Worm (Caenorhabditis elegans) whole organism, early embryonic: ENCODE data around the gene C45B2.3.
A peak's percentile ranks its signal among the peaks of the same experiment; 100 is the strongest.

Experiments used
- B0310.2 ChIP-seq: sonication (generic microtip); optimal IDR thresholded peaks from 2 replicates; lab custom pipeline; 2016; ENCODE audit warnings: mild to moderate bottlenecking, missing genetic modification characterization, missing compliant biosample characterization
- F13C5.2 ChIP-seq: sonication (generic microtip); optimal IDR thresholded peaks from 2 replicates; lab custom pipeline; 2017; ENCODE audit warnings: mild to moderate bottlenecking, missing genetic modification characterization, inconsistent platforms, missing compliant biosample characterization
- aly-1 ChIP-seq: sonication (generic microtip); optimal IDR thresholded peaks from 2 replicates; lab custom pipeline; 2016; ENCODE audit warnings: missing genetic modification characterization, missing compliant biosample characterization
- ama-1 ChIP-seq: fragments of 150-350 bp; optimal IDR thresholded peaks from 2 replicates; lab custom pipeline; 2014
- ceh-13 ChIP-seq: fragments of 200-800 bp; sonication (Bioruptor generic); optimal IDR thresholded peaks from 2 replicates; lab custom pipeline; 2018; ENCODE audit warnings: mild to moderate bottlenecking, missing genetic modification characterization, missing compliant biosample characterization
- ceh-36 ChIP-seq: sonication (generic microtip); optimal IDR thresholded peaks from 2 replicates; lab custom pipeline; 2016; ENCODE audit warnings: missing genetic modification characterization, inconsistent platforms, missing compliant biosample characterization
- ets-7 ChIP-seq: sonication (generic microtip); optimal IDR thresholded peaks from 2 replicates; lab custom pipeline; 2016; ENCODE audit warnings: missing genotype, missing genetic modification characterization, missing compliant biosample characterization
- flt-1 ChIP-seq: fragments of 200-800 bp; sonication (Bioruptor generic); IDR thresholded peaks from 2 replicates; pipeline ENCODE4 v1.3.6; 2022; ENCODE audit warnings: missing genetic modification characterization, missing compliant biosample characterization
- hmbx-1 ChIP-seq: sonication (generic microtip); optimal IDR thresholded peaks from 2 replicates; lab custom pipeline; 2016; ENCODE audit warnings: mild to moderate bottlenecking, missing genetic modification characterization, missing compliant biosample characterization
- hmg-4 ChIP-seq: fragments of 200-800 bp; sonication (Bioruptor generic); optimal IDR thresholded peaks from 2 replicates; lab custom pipeline; 2018; ENCODE audit warnings: mild to moderate bottlenecking, missing genetic modification characterization, missing compliant biosample characterization
- hnd-1 ChIP-seq: sonication (generic microtip); optimal IDR thresholded peaks from 2 replicates; lab custom pipeline; 2016; ENCODE audit warnings: missing genetic modification characterization, missing compliant biosample characterization
- pes-1 ChIP-seq: fragments of 200-800 bp; sonication (Bioruptor generic); IDR thresholded peaks from 2 replicates; pipeline ENCODE4 v1.3.6; 2022; ENCODE audit warnings: missing genetic modification reagents, missing genetic modification characterization, missing compliant biosample characterization
- scrt-1 ChIP-seq: fragments of 200-800 bp; sonication (Bioruptor generic); IDR thresholded peaks from 2 replicates; pipeline ENCODE4 v1.3.6; 2022; ENCODE audit warnings: missing genetic modification characterization, missing compliant biosample characterization
- sea-1 ChIP-seq: fragments of 200-800 bp; sonication (Bioruptor generic); conservative IDR thresholded peaks from 2 replicates; pipeline ENCODE4 v1.3.6; 2022; ENCODE audit warnings: missing genetic modification characterization, missing compliant biosample characterization
- tbx-11 ChIP-seq: fragments of 200-800 bp; sonication (Bioruptor generic); IDR thresholded peaks from 2 replicates; pipeline ENCODE4 v1.3.6; 2022; ENCODE audit warnings: missing genetic modification characterization, missing compliant biosample characterization
- tbx-37 ChIP-seq: fragments of 200-800 bp; sonication (Bioruptor generic); conservative IDR thresholded peaks from 2 replicates; pipeline ENCODE4 v1.3.6; 2022; ENCODE audit warnings: missing genetic modification reagents, missing genetic modification characterization, missing compliant biosample characterization
- tra-4 ChIP-seq: sonication (generic microtip); optimal IDR thresholded peaks from 2 replicates; lab custom pipeline; 2017; ENCODE audit warnings: missing genetic modification characterization, missing compliant biosample characterization

The C45B2.3 gene

ce11 chrX:6092533-6092932 is 9.8 kb downstream of the C45B2.3 start:
- TF ChIP-seq aly-1 (tag; lab: Kevin White, UChicago) = no peak
- TF ChIP-seq flt-1 (GFP tag; lab: Robert Waterston, UW) = no peak
- no peak for TF ChIP-seq ama-1 (lab: Kevin White, UChicago)
- TF ChIP-seq hmbx-1 (tag; lab: Kevin White, UChicago) = no peak
- no peak for TF ChIP-seq tra-4
- TF ChIP-seq sea-1 (GFP tag; lab: Robert Waterston, UW) = no peak
- no peak for TF ChIP-seq pes-1 (GFP tag; lab: Robert Waterston, UW)
- TF ChIP-seq tbx-37 (GFP tag; lab: Robert Waterston, UW) = no peak
- TF ChIP-seq ceh-36 (tag; lab: Kevin White, UChicago) = no peak
- TF ChIP-seq hmg-4 (GFP tag; lab: Kevin White, UChicago) = no peak
- TF ChIP-seq F13C5.2 (tag; lab: Kevin White, UChicago) = no peak
- TF ChIP-seq B0310.2 (tag; lab: Kevin White, UChicago) = no peak
- no peak for TF ChIP-seq ets-7 (tag; lab: Kevin White, UChicago)
- TF ChIP-seq hnd-1 (tag; lab: Kevin White, UChicago) = no peak
- no peak for TF ChIP-seq scrt-1 (GFP tag; lab: Robert Waterston, UW)
- no peak for TF ChIP-seq tbx-11 (GFP tag; lab: Robert Waterston, UW)

ce11 chrX:6093046-6093445 is 10.3 kb downstream of the C45B2.3 start, which contains the start of gene C15H9.5:
Gene C15H9.5, plus strand, starts transcription at chrX:6093300.
- TF ChIP-seq ets-7 (tag; lab: Kevin White, UChicago) (no peak), ceh-13 (no peak), flt-1 (GFP tag; lab: Robert Waterston, UW) (no peak), tra-4 (no peak), hnd-1 (tag; lab: Kevin White, UChicago) (no peak), tbx-37 (GFP tag; lab: Robert Waterston, UW) (no peak), scrt-1 (GFP tag; lab: Robert Waterston, UW) (no peak), hmbx-1 (tag; lab: Kevin White, UChicago) (no peak), F13C5.2 (tag; lab: Kevin White, UChicago) (no peak), B0310.2 (tag; lab: Kevin White, UChicago) (no peak), tbx-11 (GFP tag; lab: Robert Waterston, UW) (no peak), aly-1 (tag; lab: Kevin White, UChicago) (no peak), ceh-36 (tag; lab: Kevin White, UChicago) (no peak), hmg-4 (GFP tag; lab: Kevin White, UChicago) (no peak), ama-1 (lab: Kevin White, UChicago) (no peak), sea-1 (GFP tag; lab: Robert Waterston, UW) (no peak)

ce11 chrX:6097551-6097950 is 14.8 kb downstream of the C45B2.3 start, which contains the start of gene C15H9.4:
Gene C15H9.4, plus strand, starts transcription at chrX:6097643.
- TF ChIP-seq hmbx-1 (tag; lab: Kevin White, UChicago) (no peak), B0310.2 (tag; lab: Kevin White, UChicago) (no peak), tbx-37 (GFP tag; lab: Robert Waterston, UW) (no peak), pes-1 (GFP tag; lab: Robert Waterston, UW) (0 out of 2 replicates have a peak, but pooled peaks have one; percentile 49), ceh-36 (tag; lab: Kevin White, UChicago) (peak; percentile 20), flt-1 (GFP tag; lab: Robert Waterston, UW) (peak; percentile 54), ets-7 (tag; lab: Kevin White, UChicago) (no peak), ama-1 (lab: Kevin White, UChicago) (no peak), F13C5.2 (tag; lab: Kevin White, UChicago) (peak; percentile 72), tra-4 (no peak), hnd-1 (tag; lab: Kevin White, UChicago) (no peak), scrt-1 (GFP tag; lab: Robert Waterston, UW) (peak; percentile 70; the same call in 1 of the 2 replicates), ceh-13 (no peak), hmg-4 (GFP tag; lab: Kevin White, UChicago) (peak; percentile 81), aly-1 (tag; lab: Kevin White, UChicago) (no peak), tbx-11 (GFP tag; lab: Robert Waterston, UW) (no peak), sea-1 (GFP tag; lab: Robert Waterston, UW) (peak; percentile 69; the same call in 1 of the 2 replicates)

- TF ChIP-seq ceh-13 = no peak
- TF ChIP-seq sea-1 (GFP tag; lab: Robert Waterston, UW) = no peak
- TF ChIP-seq aly-1 (tag; lab: Kevin White, UChicago) = no peak
- no peak for TF ChIP-seq pes-1 (GFP tag; lab: Robert Waterston, UW)
- no peak for TF ChIP-seq hmbx-1 (tag; lab: Kevin White, UChicago)
- TF ChIP-seq ama-1 (lab: Kevin White, UChicago) = no peak
- no peak for TF ChIP-seq ets-7 (tag; lab: Kevin White, UChicago)
- no peak for TF ChIP-seq flt-1 (GFP tag; lab: Robert Waterston, UW)
- no peak for TF ChIP-seq F13C5.2 (tag; lab: Kevin White, UChicago)
- TF ChIP-seq hmg-4 (GFP tag; lab: Kevin White, UChicago) = no peak
- no peak for TF ChIP-seq tra-4
- TF ChIP-seq ceh-36 (tag; lab: Kevin White, UChicago) = no peak
- TF ChIP-seq B0310.2 (tag; lab: Kevin White, UChicago) = no peak
- TF ChIP-seq tbx-11 (GFP tag; lab: Robert Waterston, UW) = no peak
- no peak for TF ChIP-seq scrt-1 (GFP tag; lab: Robert Waterston, UW)
- TF ChIP-seq hnd-1 (tag; lab: Kevin White, UChicago) = no peak
- no peak for TF ChIP-seq tbx-37 (GFP tag; lab: Robert Waterston, UW)
Observed at ce11 chrX:6098420-6098819, 15.7 kb downstream of the C45B2.3 start.

- TF ChIP-seq sea-1 (GFP tag; lab: Robert Waterston, UW) (no peak), hmg-4 (GFP tag; lab: Kevin White, UChicago) (no peak)
Observed at ce11 chrX:6100395-6101099, 17.8 kb downstream of the C45B2.3 start.

- no peak for TF ChIP-seq flt-1 (GFP tag; lab: Robert Waterston, UW)
- TF ChIP-seq ceh-36 (tag; lab: Kevin White, UChicago) = no peak
- no peak for TF ChIP-seq hmbx-1 (tag; lab: Kevin White, UChicago)
- TF ChIP-seq sea-1 (GFP tag; lab: Robert Waterston, UW) = no peak
- no peak for TF ChIP-seq pes-1 (GFP tag; lab: Robert Waterston, UW)
- no peak for TF ChIP-seq ceh-13
- no peak for TF ChIP-seq hmg-4 (GFP tag; lab: Kevin White, UChicago)
- TF ChIP-seq ets-7 (tag; lab: Kevin White, UChicago) = no peak
- no peak for TF ChIP-seq tbx-11 (GFP tag; lab: Robert Waterston, UW)
- TF ChIP-seq aly-1 (tag; lab: Kevin White, UChicago) = no peak
- TF ChIP-seq hnd-1 (tag; lab: Kevin White, UChicago) = no peak
- no peak for TF ChIP-seq tbx-37 (GFP tag; lab: Robert Waterston, UW)
- no peak for TF ChIP-seq tra-4
- no peak for TF ChIP-seq F13C5.2 (tag; lab: Kevin White, UChicago)
- no peak for TF ChIP-seq ama-1 (lab: Kevin White, UChicago)
- TF ChIP-seq B0310.2 (tag; lab: Kevin White, UChicago) = no peak
- no peak for TF ChIP-seq scrt-1 (GFP tag; lab: Robert Waterston, UW)
Observed at ce11 chrX:6103297-6103696, 20.5 kb downstream of the C45B2.3 start, which contains the start of gene C15H9.11. Gene C15H9.11, minus strand, starts transcription at chrX:6103397.
